Worm (Caenorhabditis elegans) whole organism, L1 larva: ENCODE data around the gene sra-30.
A peak's percentile ranks its signal among the peaks of the same experiment; 100 is the strongest.

Experiments
- C34B4.2 ChIP-seq: sonication (generic microtip); optimal IDR thresholded peaks from 2 replicates; lab custom pipeline; 2017; ENCODE audit warnings: mild to moderate bottlenecking, missing genetic modification characterization, missing compliant biosample characterization
- F16B12.6 ChIP-seq: fragments of 150-350 bp; optimal IDR thresholded peaks from 2 replicates; lab custom pipeline; 2014; ENCODE audit warnings: missing biosample characterization, missing genetic modification characterization
- alr-1 ChIP-seq: fragments of 200-800 bp; sonication (Bioruptor generic); optimal IDR thresholded peaks from 2 replicates; lab custom pipeline; 2018; ENCODE audit warnings: borderline replicate concordance, mild to moderate bottlenecking, missing genetic modification characterization, missing compliant biosample characterization
- ceh-63 ChIP-seq: fragments of 200-800 bp; sonication (Bioruptor generic); optimal IDR thresholded peaks from 2 replicates; lab custom pipeline; 2018; ENCODE audit warnings: mild to moderate bottlenecking, missing genetic modification characterization, missing compliant biosample characterization
- dsc-1 ChIP-seq: sonication (generic microtip); optimal IDR thresholded peaks from 2 replicates; lab custom pipeline; 2016; ENCODE audit warnings: mild to moderate bottlenecking, missing genetic modification characterization, missing compliant biosample characterization
- efl-1 ChIP-seq, 4 experiments: fragments of 150-350 bp; optimal IDR thresholded peaks in 3 of 4; peaks in 1 of 4; 1 replicate in 1 of 4; 2 replicates in 3 of 4; lab custom pipeline; 2014; ENCODE audit warnings: missing biosample characterization in 2 of 4, missing genetic modification characterization in 2 of 4, missing genetic modification reagents in 2 of 4
- egl-13 ChIP-seq: sonication (generic microtip); optimal IDR thresholded peaks from 2 replicates; lab custom pipeline; 2016; ENCODE audit warnings: missing genotype, missing genetic modification reagents, missing genetic modification characterization, missing compliant biosample characterization
- egl-27 ChIP-seq, 2 experiments: fragments of 150-350 bp in 1 of 2; sonication (generic microtip); optimal IDR thresholded peaks; 3 replicates each; lab custom pipeline; 2017 to 2018; ENCODE audit warnings: missing biosample characterization in 2 of 2, missing genetic modification characterization in 2 of 2, missing genetic modification reagents in 2 of 2
- elt-2 ChIP-seq: sonication (generic microtip); optimal IDR thresholded peaks from 2 replicates; lab custom pipeline; 2016; ENCODE audit warnings: missing genetic modification characterization, mild to moderate bottlenecking, inconsistent platforms, missing compliant biosample characterization, missing genetic modification reagents
- elt-3 ChIP-seq, 6 experiments: fragments of 150-350 bp in 1 of 6; sonication (generic microtip); optimal IDR thresholded peaks; 2 replicates each; lab custom pipeline; 2017 to 2018; ENCODE audit warnings: missing biosample characterization in 6 of 6, missing genetic modification characterization in 6 of 6, inconsistent platforms in 1 of 6
- fkh-4 ChIP-seq: sonication (generic microtip); optimal IDR thresholded peaks from 2 replicates; lab custom pipeline; 2016; ENCODE audit warnings: missing compliant biosample characterization, missing genetic modification characterization, borderline replicate concordance
- fkh-8 ChIP-seq: sonication (generic microtip); optimal IDR thresholded peaks from 2 replicates; lab custom pipeline; 2016; ENCODE audit warnings: mild to moderate bottlenecking, missing genetic modification characterization, missing compliant biosample characterization
- isw-1 ChIP-seq: fragments of 200-800 bp; sonication (Bioruptor generic); IDR thresholded peaks from 2 replicates; pipeline ENCODE4 v1.3.6; 2022; ENCODE audit warnings: missing genetic modification characterization, missing compliant biosample characterization
- jun-1 ChIP-seq: fragments of 150-350 bp; optimal IDR thresholded peaks from 2 replicates; lab custom pipeline; 2014; ENCODE audit warnings: missing biosample characterization, missing genetic modification reagents, missing genetic modification characterization
- lin-14 ChIP-seq: fragments of 200-800 bp; sonication (Bioruptor generic); optimal IDR thresholded peaks from 2 replicates; lab custom pipeline; 2018; ENCODE audit warnings: mild to moderate bottlenecking, missing genetic modification characterization, moderate library complexity, missing compliant biosample characterization
- lin-15B ChIP-seq: fragments of 150-350 bp; sonication (generic microtip); optimal IDR thresholded peaks from 3 replicates; lab custom pipeline; 2014; ENCODE audit warnings: missing biosample characterization, missing genetic modification characterization
- lir-3 ChIP-seq: sonication (generic microtip); optimal IDR thresholded peaks from 2 replicates; lab custom pipeline; 2016; ENCODE audit warnings: mild to moderate bottlenecking, missing genetic modification characterization, moderate library complexity, missing compliant biosample characterization; ENCODE audit not compliant: poor library complexity
- mep-1 ChIP-seq: fragments of 150-350 bp; optimal IDR thresholded peaks from 2 replicates; lab custom pipeline; 2014; ENCODE audit warnings: missing biosample characterization, missing genetic modification characterization
- nhr-237 ChIP-seq: fragments of 150-350 bp; optimal IDR thresholded peaks from 2 replicates; lab custom pipeline; 2014; ENCODE audit warnings: missing biosample characterization, missing genetic modification characterization
- nhr-71 ChIP-seq: sonication (generic microtip); optimal IDR thresholded peaks from 2 replicates; lab custom pipeline; 2016; ENCODE audit warnings: mild to moderate bottlenecking, missing genetic modification characterization, moderate library complexity, missing compliant biosample characterization
- nhr-77 ChIP-seq: fragments of 150-350 bp; optimal IDR thresholded peaks from 2 replicates; lab custom pipeline; 2014; ENCODE audit warnings: missing biosample characterization, missing genetic modification characterization
- nhr-84 ChIP-seq: sonication (generic microtip); optimal IDR thresholded peaks from 2 replicates; lab custom pipeline; 2017; ENCODE audit warnings: missing biosample characterization, missing genetic modification characterization
- nhr-85 ChIP-seq: sonication (generic microtip); peaks from one replicate; lab custom pipeline; 2016; ENCODE audit warnings: missing genetic modification characterization, inconsistent platforms, missing compliant biosample characterization
- pag-3 ChIP-seq: sonication (generic microtip); optimal IDR thresholded peaks from 2 replicates; lab custom pipeline; 2017; ENCODE audit warnings: missing genetic modification characterization, mild to moderate bottlenecking, missing compliant biosample characterization, antibody characterized with exemption, borderline replicate concordance; ENCODE audit not compliant: insufficient read depth
- skn-1 ChIP-seq: fragments of 150-350 bp; optimal IDR thresholded peaks from 2 replicates; lab custom pipeline; 2014; ENCODE audit warnings: missing biosample characterization, missing genetic modification characterization
- snpc-4 ChIP-seq: fragments of 150-350 bp; optimal IDR thresholded peaks from 2 replicates; lab custom pipeline; 2014; ENCODE audit warnings: missing biosample characterization, missing genetic modification characterization
- sup-37 ChIP-seq: fragments of 200-800 bp; sonication (Bioruptor generic); optimal IDR thresholded peaks from 2 replicates; lab custom pipeline; 2018; ENCODE audit warnings: mild to moderate bottlenecking, missing genetic modification characterization, missing compliant biosample characterization
- swsn-7 ChIP-seq: sonication (generic microtip); optimal IDR thresholded peaks from 2 replicates; lab custom pipeline; 2016; ENCODE audit warnings: missing genetic modification characterization, missing compliant biosample characterization
- tbx-2 ChIP-seq: sonication (generic microtip); optimal IDR thresholded peaks from 2 replicates; lab custom pipeline; 2016; ENCODE audit warnings: missing genetic modification characterization, missing compliant biosample characterization
- unc-98 ChIP-seq: fragments of 200-800 bp; sonication (Bioruptor generic); IDR thresholded peaks from 2 replicates; pipeline ENCODE4 v1.3.6; 2022; ENCODE audit warnings: missing genetic modification characterization, missing compliant biosample characterization
- xbp-1 ChIP-seq: sonication (generic microtip); optimal IDR thresholded peaks from 2 replicates; lab custom pipeline; 2016; ENCODE audit warnings: missing genetic modification characterization, missing compliant biosample characterization

The sra-30 gene

DNA sequence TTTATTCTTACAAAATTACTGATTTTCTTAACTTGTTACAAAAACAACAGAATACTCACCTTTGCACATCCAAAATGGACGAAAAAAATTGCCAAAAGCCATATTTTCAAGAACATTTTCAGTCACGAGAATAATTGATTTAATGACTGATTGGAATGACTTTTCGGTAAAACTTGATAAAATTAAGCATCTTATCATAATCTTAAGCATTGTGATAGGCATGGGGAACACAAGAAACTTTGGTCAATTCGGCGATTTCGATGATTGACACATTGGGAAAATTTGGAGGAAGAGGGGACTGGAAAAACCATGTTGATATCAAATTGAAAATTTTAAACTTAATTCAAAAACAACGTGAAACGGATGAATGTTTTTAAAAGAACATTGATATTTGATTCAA, 12.6 kb upstream of the sra-30 start, which contains the start of gene Y40H7A.10:
TSS of gene Y40H7A.10 (minus strand) at position 128 of the 400 bp plus-strand sequence.
- TF ChIP-seq mep-1 = no peak
- no peak for TF ChIP-seq elt-3 (tag; optimal IDR thresholded peaks at IDR 0.05; lab: Kevin White, UChicago)
- no peak for TF ChIP-seq fkh-8
- no peak for TF ChIP-seq xbp-1 (tag; lab: Kevin White, UChicago)
- no peak for TF ChIP-seq lin-14 (GFP tag; lab: Kevin White, UChicago)
- no peak for TF ChIP-seq F16B12.6
- no peak for TF ChIP-seq nhr-77 (tag; lab: Kevin White, UChicago)
- TF ChIP-seq nhr-237 (tag; lab: Kevin White, UChicago) = no peak

DNA sequence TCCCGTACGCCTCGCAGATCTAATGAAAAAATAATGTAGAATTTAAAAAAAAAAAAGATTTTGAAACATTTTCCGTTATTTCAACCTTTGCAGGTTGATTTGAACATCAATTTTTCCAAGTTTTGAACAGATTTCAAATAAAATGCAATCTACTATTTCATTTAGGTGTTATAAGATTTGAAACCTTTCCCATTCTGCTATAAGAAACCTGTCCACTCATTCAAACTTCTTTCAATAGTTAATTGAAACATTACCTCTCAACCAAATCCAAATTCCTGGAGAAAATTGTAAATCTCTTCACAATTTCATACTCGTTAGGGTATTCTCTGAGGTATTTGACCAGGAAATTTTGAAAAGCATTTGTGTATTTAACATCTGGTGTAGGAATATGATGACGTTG, 11.9 kb upstream of the sra-30 start:
- TF ChIP-seq lin-14 (GFP tag; lab: Kevin White, UChicago) (no peak), nhr-85 (tag; lab: Kevin White, UChicago) (no peak), ceh-63 (GFP tag; lab: Kevin White, UChicago) (no peak), pag-3 (tag; lab: Kevin White, UChicago) (no peak), C34B4.2 (no peak), efl-1 (optimal IDR thresholded peaks at IDR 0.05; lab: Kevin White, UChicago) (no peak), efl-1 (GFP tag; optimal IDR thresholded peaks at IDR 0.05 in 1 of 2; lab: Kevin White, UChicago) (no peak), lir-3 (tag; lab: Kevin White, UChicago) (no peak), elt-2 (tag; lab: Kevin White, UChicago) (no peak), isw-1 (GFP tag; lab: Robert Waterston, UW) (no peak), nhr-71 (tag; lab: Kevin White, UChicago) (no peak), sup-37 (GFP tag; lab: Kevin White, UChicago) (no peak), dsc-1 (no peak)

DNA sequence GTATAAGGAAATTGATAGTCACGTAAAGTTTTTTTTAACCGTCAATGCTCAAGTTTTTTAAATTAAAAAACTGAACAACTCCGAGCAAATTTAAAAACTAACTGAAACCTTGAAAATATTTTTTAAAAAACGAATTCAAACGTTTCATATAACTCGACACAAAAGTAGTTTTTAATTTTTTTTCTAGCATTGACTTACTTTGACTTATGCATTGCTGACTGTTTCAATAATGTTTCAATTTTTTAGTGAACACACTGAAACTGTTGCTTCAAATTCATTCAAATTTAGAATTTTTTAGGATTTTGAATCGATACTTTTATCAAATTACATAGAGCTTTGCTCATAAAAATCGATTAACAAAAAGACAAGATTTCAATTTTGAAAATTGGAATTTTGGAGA, 7.7 kb upstream of the sra-30 start:
- no peak for TF ChIP-seq efl-1 (optimal IDR thresholded peaks at IDR 0.05; lab: Kevin White, UChicago)
- peak in 1 of 2 experiments; percentile 59 for TF ChIP-seq efl-1 (GFP tag; optimal IDR thresholded peaks at IDR 0.05 in 1 of 2; lab: Kevin White, UChicago)
- TF ChIP-seq F16B12.6 = no peak
- TF ChIP-seq nhr-237 (tag; lab: Kevin White, UChicago) = no peak
- no peak for TF ChIP-seq swsn-7 (tag; lab: Kevin White, UChicago)

DNA sequence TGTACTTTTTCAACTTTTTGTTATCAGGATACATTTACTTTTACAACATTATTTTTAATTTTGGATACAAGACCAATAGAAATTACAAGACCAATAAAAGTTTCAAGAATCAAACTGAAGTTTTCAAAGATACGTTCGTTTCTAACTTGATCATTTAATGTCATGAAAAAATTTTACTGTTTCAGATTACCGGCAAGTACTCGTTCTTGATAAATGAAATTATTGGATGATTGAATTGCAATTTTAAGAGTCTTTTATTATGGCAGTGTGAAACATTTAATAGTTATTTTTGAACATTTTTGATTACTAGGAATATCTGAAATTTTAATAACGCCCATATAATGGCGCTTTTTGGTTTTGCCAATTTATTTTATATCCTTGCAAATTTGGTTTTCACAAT, 3.8 kb upstream of the sra-30 start:
- TF ChIP-seq nhr-84 (tag; lab: Kevin White, UChicago) = no peak
- TF ChIP-seq snpc-4 = no peak
- no peak for TF ChIP-seq alr-1
- TF ChIP-seq lin-15B (tag; lab: Kevin White, UChicago) = no peak
- TF ChIP-seq tbx-2 (tag; lab: Kevin White, UChicago) = no peak

DNA sequence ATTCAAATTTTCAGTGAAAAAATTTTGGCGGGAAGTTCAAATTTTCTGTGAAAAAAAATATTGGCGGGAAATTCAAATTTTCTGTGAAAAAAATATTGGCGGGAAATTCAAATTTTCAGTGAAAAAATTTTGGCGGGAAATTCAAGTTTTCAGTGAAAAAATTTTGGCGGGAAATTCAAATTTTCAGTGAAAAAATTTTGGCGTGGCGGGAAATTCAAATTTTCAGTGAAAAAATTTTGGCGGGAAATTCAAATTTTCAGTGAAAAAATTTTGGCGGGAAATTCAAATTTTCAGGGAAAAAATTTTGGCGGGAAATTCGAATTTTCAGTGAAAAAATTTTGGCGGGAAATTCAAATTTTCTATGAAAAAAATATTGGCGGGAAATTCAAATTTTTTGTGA, 13.4 kb downstream of the sra-30 start:
- peak; percentile 72 for TF ChIP-seq unc-98 (GFP tag; lab: Robert Waterston, UW)

DNA sequence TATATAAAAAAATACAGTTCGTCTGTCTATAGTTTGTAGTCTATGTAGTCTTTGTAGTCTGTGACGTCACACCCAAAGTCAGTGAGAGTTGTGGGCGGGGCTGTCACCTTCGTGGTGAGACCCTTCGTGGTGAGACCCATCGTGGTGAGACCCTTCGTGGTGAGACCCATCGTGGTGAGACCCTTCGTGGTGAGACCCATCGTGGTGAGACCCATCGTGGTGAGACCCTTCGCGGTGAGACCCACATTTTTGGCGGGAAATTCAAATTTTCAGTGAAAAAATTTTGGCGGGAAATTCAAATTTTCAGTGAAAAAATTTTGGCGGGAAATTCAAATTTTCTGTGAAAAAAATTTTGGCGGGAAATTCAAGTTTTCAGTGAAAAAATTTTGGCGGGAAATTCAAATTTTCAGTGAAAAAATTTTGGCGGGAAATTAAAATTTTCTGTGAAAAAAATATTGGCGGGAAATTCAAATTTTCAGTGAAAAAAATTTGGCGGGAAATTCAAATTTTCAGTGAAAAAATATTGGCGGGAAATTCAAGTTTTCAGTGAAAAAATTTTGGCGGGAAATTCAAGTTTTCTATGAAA, 14.4 kb downstream of the sra-30 start:
- peak; percentile 55 for TF ChIP-seq unc-98 (GFP tag; lab: Robert Waterston, UW)

DNA sequence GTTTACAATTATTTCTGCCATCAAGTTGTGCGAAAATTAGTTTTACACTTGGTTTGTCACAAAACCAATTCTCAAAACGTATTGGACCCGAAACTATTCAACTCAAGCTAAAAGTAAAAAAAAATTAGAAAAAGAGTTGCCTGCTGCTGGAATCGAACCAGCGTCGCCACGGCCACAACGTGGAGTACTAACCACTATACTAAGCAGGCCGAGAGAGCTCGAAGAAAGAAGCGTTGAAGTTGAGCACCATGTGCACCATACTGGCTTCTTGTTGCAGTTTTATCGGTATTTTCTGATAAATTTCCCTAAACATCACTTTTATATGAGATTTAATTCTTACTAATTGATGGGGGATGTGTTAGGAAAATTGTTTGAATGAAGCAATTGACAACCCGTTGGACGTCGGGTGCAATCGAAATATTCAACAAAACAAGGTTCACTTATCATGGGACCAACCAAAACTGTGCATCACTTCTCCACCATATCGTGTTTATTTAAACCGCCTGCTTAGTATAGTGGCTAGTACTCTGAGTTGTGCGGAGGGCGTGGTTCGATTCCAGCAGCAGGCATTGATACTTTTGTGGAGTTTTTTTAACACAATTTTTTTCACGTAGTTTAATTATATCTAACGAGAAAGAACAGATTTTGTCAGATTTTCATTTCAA, 15.2 kb downstream of the sra-30 start:
- TF ChIP-seq egl-27 (tag; optimal IDR thresholded peaks at IDR 0.05; lab: Kevin White, UChicago) = no peak
- TF ChIP-seq elt-3 (tag; optimal IDR thresholded peaks at IDR 0.05; lab: Kevin White, UChicago) = no peak
- TF ChIP-seq skn-1 (tag; lab: Kevin White, UChicago) = no peak
- no peak for TF ChIP-seq nhr-77 (tag; lab: Kevin White, UChicago)
- no peak for TF ChIP-seq egl-13 (tag; lab: Kevin White, UChicago)
- TF ChIP-seq fkh-4 = no peak
- TF ChIP-seq isw-1 (GFP tag; lab: Robert Waterston, UW) = no peak
- TF ChIP-seq alr-1 = no peak
- TF ChIP-seq lin-15B (tag; lab: Kevin White, UChicago) = no peak
- no peak for TF ChIP-seq jun-1
